Worm (Caenorhabditis elegans) whole organism, L2 larva: ENCODE data around the gene clec-71.

Experiments
- C34F6.9 ChIP-seq: fragments of 150-350 bp; optimal IDR thresholded peaks from 2 replicates; lab custom pipeline; 2014; ENCODE audit warnings: missing biosample characterization, missing genetic modification characterization
- F13H6.1 ChIP-seq: sonication (generic microtip); optimal IDR thresholded peaks from 2 replicates; lab custom pipeline; 2016; ENCODE audit warnings: missing genetic modification characterization, missing compliant biosample characterization
- R02D3.7 ChIP-seq: fragments of 150-350 bp; optimal IDR thresholded peaks from 2 replicates; lab custom pipeline; 2014; ENCODE audit warnings: missing biosample characterization, missing genetic modification characterization
- Y55F3AM.14 ChIP-seq: fragments of 200-800 bp; sonication (Bioruptor generic); optimal IDR thresholded peaks from 2 replicates; lab custom pipeline; 2018; ENCODE audit warnings: mild to moderate bottlenecking, missing genetic modification characterization, missing compliant biosample characterization
- alr-1 ChIP-seq: fragments of 150-350 bp; optimal IDR thresholded peaks from 2 replicates; lab custom pipeline; 2014; ENCODE audit warnings: missing biosample characterization, missing genetic modification characterization
- ama-1 ChIP-seq: fragments of 150-350 bp; optimal IDR thresholded peaks from 2 replicates; lab custom pipeline; 2018; ENCODE audit warnings: inconsistent platforms
- blmp-1 ChIP-seq: sonication (generic microtip); optimal IDR thresholded peaks from 2 replicates; lab custom pipeline; 2017; ENCODE audit warnings: missing genetic modification characterization, mild to moderate bottlenecking, missing compliant biosample characterization, antibody characterized with exemption, moderate library complexity; ENCODE audit not compliant: insufficient read depth
- ceh-16 ChIP-seq: fragments of 150-350 bp; optimal IDR thresholded peaks from 2 replicates; lab custom pipeline; 2014; ENCODE audit warnings: missing biosample characterization, missing genetic modification characterization
- crh-2 ChIP-seq: sonication (generic microtip); optimal IDR thresholded peaks from 2 replicates; lab custom pipeline; 2017; ENCODE audit warnings: missing biosample characterization, missing genetic modification characterization
- dmd-4 ChIP-seq: sonication (generic microtip); optimal IDR thresholded peaks from 2 replicates; lab custom pipeline; 2017; ENCODE audit warnings: missing biosample characterization, missing genetic modification characterization
- egl-27 ChIP-seq: sonication (generic microtip); optimal IDR thresholded peaks from 3 replicates; lab custom pipeline; 2017; ENCODE audit warnings: missing biosample characterization, missing genetic modification reagents, missing genetic modification characterization
- elt-1 ChIP-seq: fragments of 150-350 bp; optimal IDR thresholded peaks from 2 replicates; lab custom pipeline; 2014; ENCODE audit warnings: missing biosample characterization, missing genetic modification characterization
- elt-3 ChIP-seq: sonication (generic microtip); optimal IDR thresholded peaks from 2 replicates; lab custom pipeline; 2017; ENCODE audit warnings: missing biosample characterization, missing genetic modification characterization
- fos-1 ChIP-seq: fragments of 150-350 bp; optimal IDR thresholded peaks from 2 replicates; lab custom pipeline; 2014; ENCODE audit warnings: missing biosample characterization, missing genetic modification characterization
- gmeb-1 ChIP-seq: fragments of 150-350 bp; optimal IDR thresholded peaks from 2 replicates; lab custom pipeline; 2014; ENCODE audit warnings: missing biosample characterization, missing genetic modification characterization
- lin-11 ChIP-seq: fragments of 150-350 bp; sonication (generic microtip); optimal IDR thresholded peaks from 2 replicates; lab custom pipeline; 2014; ENCODE audit warnings: missing biosample characterization, missing genetic modification characterization, inconsistent platforms, mixed read lengths
- lin-13 ChIP-seq: fragments of 150-350 bp; optimal IDR thresholded peaks from 2 replicates; lab custom pipeline; 2014; ENCODE audit warnings: missing biosample characterization, missing genetic modification reagents, missing genetic modification characterization
- lin-39 ChIP-seq: fragments of 150-350 bp; optimal IDR thresholded peaks from 2 replicates; lab custom pipeline; 2014; ENCODE audit warnings: missing biosample characterization, missing genetic modification reagents, missing genetic modification characterization
- mab-5 ChIP-seq: fragments of 150-350 bp; optimal IDR thresholded peaks from 2 replicates; lab custom pipeline; 2014; ENCODE audit warnings: missing biosample characterization, missing genetic modification characterization
- mbf-1 ChIP-seq: sonication (generic microtip); optimal IDR thresholded peaks from 2 replicates; lab custom pipeline; 2017; ENCODE audit warnings: missing biosample characterization, missing genetic modification characterization
- mdl-1 ChIP-seq, 2 experiments: fragments of 150-350 bp in 1 of 2; sonication (generic microtip) in 1 of 2; optimal IDR thresholded peaks; 2 replicates each; lab custom pipeline; 2017; ENCODE audit warnings: missing biosample characterization in 2 of 2, missing genetic modification characterization in 2 of 2
- nhr-10 ChIP-seq: sonication (generic microtip); optimal IDR thresholded peaks from 2 replicates; lab custom pipeline; 2017; ENCODE audit warnings: missing biosample characterization, missing genetic modification characterization
- nhr-11 ChIP-seq: fragments of 150-350 bp; optimal IDR thresholded peaks from 2 replicates; lab custom pipeline; 2014; ENCODE audit warnings: missing biosample characterization, missing genetic modification characterization
- nhr-21 ChIP-seq: fragments of 150-350 bp; optimal IDR thresholded peaks from 2 replicates; lab custom pipeline; 2014; ENCODE audit warnings: missing biosample characterization, missing genetic modification characterization
- nhr-23 ChIP-seq: fragments of 150-350 bp; optimal IDR thresholded peaks from 2 replicates; lab custom pipeline; 2014; ENCODE audit warnings: missing biosample characterization, missing genetic modification reagents, missing genetic modification characterization
- nhr-237 ChIP-seq: fragments of 150-350 bp; optimal IDR thresholded peaks from 2 replicates; lab custom pipeline; 2014; ENCODE audit warnings: missing biosample characterization, missing genetic modification characterization
- nhr-6 ChIP-seq: fragments of 150-350 bp; optimal IDR thresholded peaks from 2 replicates; lab custom pipeline; 2014; ENCODE audit warnings: missing biosample characterization, missing genetic modification characterization
- nhr-77 ChIP-seq: fragments of 150-350 bp; optimal IDR thresholded peaks from 2 replicates; lab custom pipeline; 2014; ENCODE audit warnings: missing biosample characterization, missing genetic modification characterization
- peb-1 ChIP-seq: fragments of 150-350 bp; optimal IDR thresholded peaks from 2 replicates; lab custom pipeline; 2014; ENCODE audit warnings: missing biosample characterization, missing genetic modification characterization
- skn-1 ChIP-seq: sonication (generic microtip); optimal IDR thresholded peaks from 2 replicates; lab custom pipeline; 2017; ENCODE audit warnings: missing biosample characterization, missing genetic modification characterization
- sma-3 ChIP-seq: sonication (generic microtip); optimal IDR thresholded peaks from 2 replicates; lab custom pipeline; 2016; ENCODE audit warnings: missing genetic modification reagents, missing genetic modification characterization, missing compliant biosample characterization
- sma-9 ChIP-seq, 2 experiments: fragments of 150-350 bp in 1 of 2; sonication (generic microtip) in 1 of 2; optimal IDR thresholded peaks; 2 replicates each; lab custom pipeline; 2014 to 2016; ENCODE audit warnings: missing genetic modification characterization in 2 of 2, mild to moderate bottlenecking in 1 of 2, missing biosample characterization in 1 of 2, missing compliant biosample characterization in 1 of 2, missing genetic modification reagents in 1 of 2, moderate library complexity in 1 of 2
- unc-39 ChIP-seq: fragments of 150-350 bp; optimal IDR thresholded peaks from 2 replicates; lab custom pipeline; 2014; ENCODE audit warnings: missing biosample characterization, missing genetic modification characterization
- unc-55 ChIP-seq: fragments of 150-350 bp; sonication (generic microtip); optimal IDR thresholded peaks from 3 replicates; lab custom pipeline; 2014; ENCODE audit warnings: missing biosample characterization, missing genetic modification reagents, missing genetic modification characterization
- ztf-1 ChIP-seq: fragments of 200-800 bp; sonication (Bioruptor generic); conservative IDR thresholded peaks from 2 replicates; pipeline ENCODE4 v1.3.6; 2022; ENCODE audit warnings: missing genetic modification characterization, missing compliant biosample characterization
- ztf-11 ChIP-seq: sonication (generic microtip); optimal IDR thresholded peaks from 2 replicates; lab custom pipeline; 2017; ENCODE audit warnings: missing biosample characterization, missing genetic modification characterization
- ztf-4 ChIP-seq: fragments of 150-350 bp; optimal IDR thresholded peaks from 2 replicates; lab custom pipeline; 2014; ENCODE audit warnings: missing biosample characterization, missing genetic modification characterization

The clec-71 gene

ce11 chrIV:3979525-3979924 lies 42.3 kb downstream of the clec-71 start, which contains the start of gene srh-222:
TSS of gene srh-222 (plus strand) at chrIV:3979825.
- TF ChIP-seq nhr-21 (tag; lab: Kevin White, UChicago) (no peak), blmp-1 (tag; lab: Kevin White, UChicago) (no peak), unc-55 (no peak), crh-2 (no peak), egl-27 (tag; lab: Kevin White, UChicago) (no peak), ztf-4 (tag; lab: Kevin White, UChicago) (no peak), lin-39 (tag; lab: Kevin White, UChicago) (no peak), nhr-6 (tag; lab: Kevin White, UChicago) (no peak), C34F6.9 (tag; lab: Kevin White, UChicago) (no peak), mdl-1 (tag; optimal IDR thresholded peaks at IDR 0.05; lab: Kevin White, UChicago) (no peak), sma-9 (GFP tag; optimal IDR thresholded peaks at IDR 0.05; lab: Kevin White, UChicago) (no peak), sma-9 (tag; optimal IDR thresholded peaks at IDR 0.05; lab: Kevin White, UChicago) (no peak), ztf-1 (no peak), unc-39 (tag; lab: Kevin White, UChicago) (no peak), mbf-1 (tag; lab: Kevin White, UChicago) (no peak)

ce11 chrIV:3981601-3982000 lies 44.3 kb downstream of the clec-71 start, which contains the start of gene srh-223:
TSS of gene srh-223 (plus strand) at chrIV:3981901.
- TF ChIP-seq lin-11 (tag; lab: Kevin White, UChicago) (no peak), nhr-11 (no peak), crh-2 (no peak), sma-3 (GFP tag; lab: Kevin White, UChicago) (no peak), peb-1 (tag; lab: Kevin White, UChicago) (no peak), nhr-6 (tag; lab: Kevin White, UChicago) (no peak), nhr-10 (tag; lab: Kevin White, UChicago) (no peak), nhr-21 (tag; lab: Kevin White, UChicago) (no peak), nhr-77 (tag; lab: Kevin White, UChicago) (no peak), mab-5 (tag; lab: Kevin White, UChicago) (no peak), sma-9 (GFP tag; optimal IDR thresholded peaks at IDR 0.05; lab: Kevin White, UChicago) (no peak), sma-9 (tag; optimal IDR thresholded peaks at IDR 0.05; lab: Kevin White, UChicago) (no peak), dmd-4 (tag; lab: Kevin White, UChicago) (no peak), ztf-4 (tag; lab: Kevin White, UChicago) (no peak), ama-1 (lab: Kevin White, UChicago) (no peak), nhr-237 (no peak), fos-1 (tag; lab: Kevin White, UChicago) (no peak), R02D3.7 (tag; lab: Kevin White, UChicago) (no peak), mbf-1 (tag; lab: Kevin White, UChicago) (no peak), gmeb-1 (no peak)

ce11 chrIV:3988132-3988531 lies 50.9 kb downstream of the clec-71 start:
- TF ChIP-seq lin-13 (GFP tag; lab: Kevin White, UChicago) (no peak), sma-9 (GFP tag; optimal IDR thresholded peaks at IDR 0.05; lab: Kevin White, UChicago) (no peak), sma-9 (tag; optimal IDR thresholded peaks at IDR 0.05; lab: Kevin White, UChicago) (no peak), nhr-237 (no peak), R02D3.7 (tag; lab: Kevin White, UChicago) (no peak), F13H6.1 (tag; lab: Kevin White, UChicago) (no peak), ztf-4 (tag; lab: Kevin White, UChicago) (no peak), ama-1 (lab: Kevin White, UChicago) (no peak), elt-1 (tag; lab: Kevin White, UChicago) (no peak), ztf-11 (tag; lab: Kevin White, UChicago) (no peak), skn-1 (tag; lab: Kevin White, UChicago) (no peak), elt-3 (no peak), ceh-16 (tag; lab: Kevin White, UChicago) (no peak), nhr-23 (tag; lab: Kevin White, UChicago) (no peak), nhr-6 (tag; lab: Kevin White, UChicago) (no peak)

- TF ChIP-seq fos-1 (tag; lab: Kevin White, UChicago), result peak; percentile 100
- TF ChIP-seq egl-27 (tag; lab: Kevin White, UChicago), result peak; percentile 45
- no peak for TF ChIP-seq C34F6.9 (tag; lab: Kevin White, UChicago)
- peak; percentile 65 for TF ChIP-seq sma-9 (GFP tag; optimal IDR thresholded peaks at IDR 0.05; lab: Kevin White, UChicago)
- no peak for TF ChIP-seq sma-9 (tag; optimal IDR thresholded peaks at IDR 0.05; lab: Kevin White, UChicago)
- TF ChIP-seq alr-1, result no peak
- peak; percentile 62 for TF ChIP-seq gmeb-1
- TF ChIP-seq Y55F3AM.14 (GFP tag; lab: Kevin White, UChicago), result no peak
Observed at ce11 chrIV:3988638-3989152, 51.4 kb downstream of the clec-71 start, which contains the start of gene clec-78. TSS of gene clec-78 (plus strand) at chrIV:3989102.
